Fruit fly (Drosophila melanogaster) whole organism, pupa: Measurements from ENCODE around the gene CG7201.

Experiments used
- CG13204 ChIP-seq: fragments of 200-800 bp; sonication (Bioruptor generic); optimal IDR thresholded peaks from 2 replicates; lab custom pipeline; 2018; ENCODE audit warnings: missing biosample characterization, mild to moderate bottlenecking, missing genetic modification characterization, moderate library complexity
- CG14655 ChIP-seq: fragments of 200-800 bp; sonication (Bioruptor generic); optimal IDR thresholded peaks from 3 replicates; lab custom pipeline; 2017; ENCODE audit warnings: mild to moderate bottlenecking, missing biosample characterization, missing genetic modification reagents, missing genetic modification characterization
- CG17806 ChIP-seq: fragments of 200-800 bp; sonication (Bioruptor generic); optimal IDR thresholded peaks from 2 replicates; lab custom pipeline; 2018; ENCODE audit warnings: missing biosample characterization, mild to moderate bottlenecking, missing genetic modification characterization, moderate library complexity
- CG32121 ChIP-seq: fragments of 200-800 bp; sonication (Bioruptor generic); IDR thresholded peaks from 2 replicates; pipeline ENCODE4 v1.3.6; 2022; ENCODE audit warnings: missing biosample characterization, missing genetic modification characterization
- CG34367 ChIP-seq: fragments of 200-800 bp; sonication (Bioruptor generic); optimal IDR thresholded peaks from 2 replicates; lab custom pipeline; 2018; ENCODE audit warnings: missing biosample characterization, mild to moderate bottlenecking, missing genetic modification characterization
- D1 ChIP-seq: fragments of 200-800 bp; sonication (Bioruptor generic); optimal IDR thresholded peaks from 2 replicates; lab custom pipeline; 2018; ENCODE audit warnings: missing biosample characterization, mild to moderate bottlenecking, missing genetic modification characterization, moderate library complexity
- EcR ChIP-seq: fragments of 200-800 bp; sonication (Bioruptor generic); optimal IDR thresholded peaks from 3 replicates; lab custom pipeline; 2019; ENCODE audit warnings: missing biosample characterization, missing genetic modification characterization, mild to moderate bottlenecking, moderate library complexity, missing genetic modification reagents
- Ets98B ChIP-seq: fragments of 200-800 bp; sonication (Bioruptor generic); IDR thresholded peaks from 2 replicates; pipeline ENCODE4 v1.3.6; 2022; ENCODE audit warnings: missing biosample characterization, missing genetic modification characterization
- Pif1B ChIP-seq: fragments of 200-800 bp; sonication (Bioruptor generic); optimal IDR thresholded peaks from 3 replicates; lab custom pipeline; 2016; ENCODE audit warnings: missing biosample characterization, missing genetic modification characterization
- fd96Ca ChIP-seq: fragments of 200-800 bp; sonication (Bioruptor generic); IDR thresholded peaks from 3 replicates; pipeline ENCODE4 v1.3.6; 2022; ENCODE audit warnings: missing biosample characterization, missing genetic modification characterization
- gl ChIP-seq: fragments of 200-800 bp; sonication (Bioruptor generic); optimal IDR thresholded peaks from 2 replicates; lab custom pipeline; 2018; ENCODE audit warnings: missing biosample characterization, mild to moderate bottlenecking, missing genetic modification characterization

DNA sequence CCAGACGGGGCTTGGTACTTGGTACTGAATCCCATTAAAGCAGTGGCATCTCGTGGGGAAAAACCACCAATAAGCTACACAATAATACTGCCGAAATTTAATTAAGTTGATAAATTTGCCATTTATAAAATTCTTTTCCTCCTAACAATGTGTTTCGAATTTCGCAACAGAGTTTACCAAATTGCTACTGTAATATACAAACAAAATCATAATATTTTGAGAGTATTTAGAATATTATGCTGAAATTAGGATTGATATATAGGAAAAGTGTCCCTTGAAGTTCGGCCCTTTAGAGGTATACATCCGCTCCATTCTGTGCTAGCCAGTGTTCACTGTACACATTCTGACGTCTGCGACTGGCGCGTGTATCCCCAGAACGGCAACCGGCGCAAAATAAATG lies 10.5 kb downstream of the CG7201 start:
- TF ChIP-seq Pif1B (GFP tag; lab: Kevin White, UChicago), result no peak
- no peak for TF ChIP-seq CG32121
- no peak for TF ChIP-seq CG34367 (tag; lab: Kevin White, UChicago)
- TF ChIP-seq CG14655 (GFP tag; lab: Kevin White, UChicago), result no peak
- peak; percentile 15 for TF ChIP-seq CG17806 (tag; lab: Kevin White, UChicago)
- TF ChIP-seq EcR (GFP tag; lab: Kevin White, UChicago), result no peak
- TF ChIP-seq Ets98B (GFP tag; lab: Robert Waterston, UW), result no peak
- TF ChIP-seq gl, result no peak
- no peak for TF ChIP-seq CG13204 (GFP tag; lab: Kevin White, UChicago)
- TF ChIP-seq fd96Ca (GFP tag; lab: Robert Waterston, UW), result 0 out of 3 replicates have a peak, but pooled peaks have one; percentile 30
- no peak for TF ChIP-seq D1 (tag; lab: Kevin White, UChicago)
